Fruit fly (Drosophila melanogaster) whole organism, embryonic: ENCODE results near the gene CG2901.
A peak's percentile ranks its signal among the peaks of the same experiment; 100 is the strongest.

Experiments used
- Aef1 ChIP-seq: fragments of 200-800 bp; sonication (Bioruptor generic); IDR thresholded peaks from 3 replicates; pipeline ENCODE4 v1.3.6; 2022; ENCODE audit warnings: missing biosample characterization, missing genetic modification characterization
- CG12104 ChIP-seq: fragments of 200-800 bp; sonication (Bioruptor generic); optimal IDR thresholded peaks from 3 replicates; lab custom pipeline; 2016; ENCODE audit warnings: missing biosample characterization, missing genetic modification characterization
- CG12219 ChIP-seq: fragments of 200-800 bp; sonication (Bioruptor generic); optimal IDR thresholded peaks from 3 replicates; lab custom pipeline; 2018; ENCODE audit warnings: missing biosample characterization, mild to moderate bottlenecking, missing genetic modification characterization
- CG13424 ChIP-seq: fragments of 200-800 bp; sonication (Bioruptor generic); optimal IDR thresholded peaks from 2 replicates; lab custom pipeline; 2019; ENCODE audit warnings: missing biosample characterization, mild to moderate bottlenecking, missing genetic modification characterization, moderate library complexity
- CG13894 ChIP-seq: fragments of 200-800 bp; sonication (Bioruptor generic); optimal IDR thresholded peaks from 3 replicates; lab custom pipeline; 2018; ENCODE audit warnings: missing biosample characterization, mild to moderate bottlenecking, missing genetic modification characterization, moderate library complexity
- CG14441 ChIP-seq: fragments of 200-800 bp; sonication (Bioruptor generic); IDR thresholded peaks from 2 replicates; pipeline ENCODE4 v1.3.6; 2022; ENCODE audit warnings: missing biosample characterization, missing genetic modification characterization
- CG17186 ChIP-seq: fragments of 200-800 bp; sonication (Bioruptor generic); optimal IDR thresholded peaks from 3 replicates; lab custom pipeline; 2017; ENCODE audit warnings: missing biosample characterization, missing genetic modification reagents, missing genetic modification characterization
- CG17359 ChIP-seq: fragments of 200-800 bp; sonication (Bioruptor generic); optimal IDR thresholded peaks from 3 replicates; lab custom pipeline; 2018; ENCODE audit warnings: missing biosample characterization, mild to moderate bottlenecking, missing genetic modification characterization, moderate library complexity
- CG17912 ChIP-seq: fragments of 200-800 bp; sonication (Bioruptor generic); optimal IDR thresholded peaks from 2 replicates; lab custom pipeline; 2018; ENCODE audit warnings: missing biosample characterization, mild to moderate bottlenecking, missing genetic modification characterization
- CG1832 ChIP-seq: fragments of 200-800 bp; sonication (Bioruptor generic); optimal IDR thresholded peaks from 2 replicates; lab custom pipeline; 2017; ENCODE audit warnings: missing biosample characterization, mild to moderate bottlenecking, missing genetic modification characterization, inconsistent platforms
- CG18764 ChIP-seq: fragments of 200-800 bp; sonication (Bioruptor generic); optimal IDR thresholded peaks from 3 replicates; lab custom pipeline; 2016; ENCODE audit warnings: missing biosample characterization, missing genetic modification characterization
- CG2120 ChIP-seq: fragments of 200-800 bp; sonication (Bioruptor generic); optimal IDR thresholded peaks from 3 replicates; lab custom pipeline; 2016; ENCODE audit warnings: missing biosample characterization, missing genetic modification characterization
- CG30403 ChIP-seq: fragments of 200-800 bp; sonication (Bioruptor generic); optimal IDR thresholded peaks from 3 replicates; lab custom pipeline; 2016; ENCODE audit warnings: missing biosample characterization, missing genetic modification characterization
- CG31365 ChIP-seq: fragments of 200-800 bp; sonication (Bioruptor generic); optimal IDR thresholded peaks from 2 replicates; lab custom pipeline; 2018; ENCODE audit warnings: missing biosample characterization, mild to moderate bottlenecking, missing genetic modification characterization
- CG4328 ChIP-seq: fragments of 200-800 bp; sonication (Bioruptor generic); optimal IDR thresholded peaks from 3 replicates; lab custom pipeline; 2017; ENCODE audit warnings: missing biosample characterization, missing genetic modification reagents, missing genetic modification characterization
- CG5245 ChIP-seq: fragments of 200-800 bp; sonication (Bioruptor generic); optimal IDR thresholded peaks from 3 replicates; lab custom pipeline; 2016; ENCODE audit warnings: missing biosample characterization, missing genetic modification characterization
- CG7987 ChIP-seq: fragments of 200-800 bp; sonication (Bioruptor generic); optimal IDR thresholded peaks from 2 replicates; lab custom pipeline; 2018; ENCODE audit warnings: missing biosample characterization, mild to moderate bottlenecking, missing genetic modification characterization, moderate library complexity
- Dbx ChIP-seq: fragments of 200-800 bp; sonication (Bioruptor generic); IDR thresholded peaks from 3 replicates; pipeline ENCODE4 v1.3.6; 2022; ENCODE audit warnings: missing biosample characterization, missing genetic modification characterization
- Dp ChIP-seq: fragments of 200-800 bp; sonication (Bioruptor generic); optimal IDR thresholded peaks from 2 replicates; lab custom pipeline; 2018; ENCODE audit warnings: missing biosample characterization, mild to moderate bottlenecking, missing genetic modification characterization, moderate library complexity
- E2f2 ChIP-seq: fragments of 200-800 bp; sonication (Bioruptor generic); IDR thresholded peaks from 2 replicates; pipeline ENCODE4 v1.3.6; 2022; ENCODE audit warnings: missing biosample characterization, missing genetic modification characterization
- Ets65A ChIP-seq: fragments of 200-800 bp; sonication (Bioruptor generic); peaks from one replicate; lab custom pipeline; 2016; ENCODE audit warnings: missing biosample characterization, missing genetic modification characterization
- HHEX ChIP-seq: fragments of 200-800 bp; sonication (Bioruptor generic); optimal IDR thresholded peaks from 3 replicates; lab custom pipeline; 2017; ENCODE audit warnings: missing biosample characterization, mild to moderate bottlenecking, missing genetic modification characterization, missing genetic modification reagents
- Lhr ChIP-seq: fragments of 200-800 bp; sonication (Bioruptor generic); optimal IDR thresholded peaks from 3 replicates; lab custom pipeline; 2017; ENCODE audit warnings: mild to moderate bottlenecking, missing biosample characterization, missing genetic modification reagents, missing genetic modification characterization
- Lim3 ChIP-seq: fragments of 200-800 bp; sonication (Bioruptor generic); IDR thresholded peaks from 2 replicates; pipeline ENCODE4 v1.3.6; 2022; ENCODE audit warnings: missing biosample characterization, missing genetic modification characterization
- Meics ChIP-seq: fragments of 200-800 bp; sonication (Bioruptor generic); optimal IDR thresholded peaks from 2 replicates; lab custom pipeline; 2017; ENCODE audit warnings: missing biosample characterization, mild to moderate bottlenecking, missing genetic modification characterization
- Nf-YA ChIP-seq: fragments of 200-800 bp; sonication (Bioruptor generic); IDR thresholded peaks from 2 replicates; pipeline ENCODE4 v1.3.6; 2022; ENCODE audit warnings: missing biosample characterization, missing genetic modification characterization
- PHDP ChIP-seq: fragments of 200-800 bp; sonication (Bioruptor generic); optimal IDR thresholded peaks from 3 replicates; lab custom pipeline; 2018; ENCODE audit warnings: missing biosample characterization, mild to moderate bottlenecking, missing genetic modification characterization, moderate library complexity
- Sry-β ChIP-seq: fragments of 200-800 bp; sonication (Bioruptor generic); optimal IDR thresholded peaks from 2 replicates; lab custom pipeline; 2018; ENCODE audit warnings: missing biosample characterization, mild to moderate bottlenecking, missing genetic modification characterization, moderate library complexity
- Stat92E ChIP-seq, 3 experiments: fragments of >200 bp in 2 of 3; fragments of 200-800 bp in 1 of 3; sonication (Bioruptor generic) in 1 of 3; optimal IDR thresholded peaks; 2 replicates each; lab custom pipeline; 2017 to 2019; ENCODE audit warnings: missing biosample characterization in 3 of 3, missing genetic modification characterization in 3 of 3, mild to moderate bottlenecking in 1 of 3, moderate library complexity in 1 of 3
- Trl ChIP-seq, 3 experiments: fragments of >200 bp in 2 of 3; fragments of 200-800 bp in 1 of 3; sonication (Bioruptor generic) in 1 of 3; optimal IDR thresholded peaks; 2 replicates in 1 of 3; 3 replicates in 2 of 3; lab custom pipeline; 2016 to 2017; ENCODE audit warnings: missing biosample characterization in 1 of 3, missing genetic modification characterization in 1 of 3
- Xrp1 ChIP-seq: fragments of 200-800 bp; sonication (Bioruptor generic); IDR thresholded peaks from 2 replicates; pipeline ENCODE4 v1.3.6; 2022; ENCODE audit warnings: missing biosample characterization, missing genetic modification characterization
- amos ChIP-seq: fragments of 200-800 bp; sonication (Bioruptor generic); IDR thresholded peaks from 2 replicates; pipeline ENCODE4 v1.3.6; 2022; ENCODE audit warnings: missing biosample characterization, missing genetic modification characterization; ENCODE audit not compliant: partially characterized antibody
- aop ChIP-seq: fragments of 200-800 bp; sonication (Bioruptor generic); IDR thresholded peaks from 2 replicates; pipeline ENCODE4 v1.3.6; 2022; ENCODE audit warnings: missing biosample characterization, missing genetic modification characterization
- cad ChIP-seq: fragments of >200 bp; optimal IDR thresholded peaks from 2 replicates; lab custom pipeline; 2017; ENCODE audit warnings: missing biosample characterization, missing genetic modification characterization
- crp ChIP-seq, 2 experiments: fragments of 200-800 bp; sonication (Bioruptor generic); optimal IDR thresholded peaks; 2 replicates in 1 of 2; 3 replicates in 1 of 2; lab custom pipeline; 2017; ENCODE audit warnings: missing biosample characterization in 2 of 2, missing genetic modification characterization in 2 of 2, mild to moderate bottlenecking in 1 of 2, moderate library complexity in 1 of 2
- dmrt99B ChIP-seq: fragments of 200-800 bp; sonication (Bioruptor generic); optimal IDR thresholded peaks from 2 replicates; lab custom pipeline; 2018; ENCODE audit warnings: missing biosample characterization, mild to moderate bottlenecking, missing genetic modification characterization, moderate library complexity
- ewg ChIP-seq: fragments of 200-800 bp; sonication (Bioruptor generic); optimal IDR thresholded peaks from 3 replicates; lab custom pipeline; 2017; ENCODE audit warnings: mild to moderate bottlenecking, missing biosample characterization, missing genetic modification reagents, missing genetic modification characterization
- exex ChIP-seq: fragments of 200-800 bp; sonication (Bioruptor generic); optimal IDR thresholded peaks from 4 replicates; lab custom pipeline; 2018; ENCODE audit warnings: missing biosample characterization, mild to moderate bottlenecking, missing genetic modification characterization, moderate library complexity
- inv ChIP-seq: fragments of 200-800 bp; sonication (Bioruptor generic); IDR thresholded peaks from 2 replicates; pipeline ENCODE4 v1.3.6; 2022; ENCODE audit warnings: missing biosample characterization, missing genetic modification characterization; ENCODE audit not compliant: partially characterized antibody
- knrl ChIP-seq: fragments of 200-800 bp; sonication (Bioruptor generic); IDR thresholded peaks from 3 replicates; pipeline ENCODE4 v1.3.6; 2022; ENCODE audit warnings: missing biosample characterization, missing genetic modification characterization; ENCODE audit not compliant: partially characterized antibody
- mirr ChIP-seq: fragments of 200-800 bp; sonication (Bioruptor generic); optimal IDR thresholded peaks from 3 replicates; lab custom pipeline; 2018; ENCODE audit warnings: missing biosample characterization, mild to moderate bottlenecking, missing genetic modification characterization
- nau ChIP-seq: fragments of 200-800 bp; sonication (Bioruptor generic); optimal IDR thresholded peaks from 3 replicates; lab custom pipeline; 2017; ENCODE audit warnings: missing biosample characterization, mild to moderate bottlenecking, missing genetic modification characterization, missing genetic modification reagents
- nom ChIP-seq: fragments of 200-800 bp; sonication (Bioruptor generic); optimal IDR thresholded peaks from 2 replicates; lab custom pipeline; 2017; ENCODE audit warnings: missing biosample characterization, missing genetic modification characterization, mild to moderate bottlenecking, moderate library complexity, missing genetic modification reagents
- prd ChIP-seq, 3 experiments: fragments of >200 bp in 2 of 3; fragments of 200-800 bp in 1 of 3; sonication (Bioruptor generic) in 1 of 3; optimal IDR thresholded peaks in 2 of 3; IDR thresholded peaks in 1 of 3; 2 replicates in 2 of 3; 3 replicates in 1 of 3; pipeline versions ENCODE4 v1.3.6 to Lab custom; 2017 to 2022; ENCODE audit warnings: missing biosample characterization in 1 of 3, missing genetic modification characterization in 1 of 3
- shn ChIP-seq: fragments of 200-800 bp; sonication (Bioruptor generic); optimal IDR thresholded peaks from 3 replicates; lab custom pipeline; 2016; ENCODE audit warnings: missing biosample characterization, missing genetic modification characterization
- sqz ChIP-seq: fragments of 200-800 bp; sonication (Bioruptor generic); optimal IDR thresholded peaks from 3 replicates; lab custom pipeline; 2018; ENCODE audit warnings: missing biosample characterization, mild to moderate bottlenecking, missing genetic modification characterization
- tna ChIP-seq: fragments of 200-800 bp; sonication (Bioruptor generic); IDR thresholded peaks from 2 replicates; pipeline ENCODE4 v1.3.6; 2022; ENCODE audit warnings: missing biosample characterization, missing genetic modification characterization; ENCODE audit not compliant: partially characterized antibody
- trh ChIP-seq: fragments of 200-800 bp; sonication (Bioruptor generic); optimal IDR thresholded peaks from 2 replicates; lab custom pipeline; 2016; ENCODE audit warnings: missing biosample characterization, missing genetic modification characterization

Gene CG2901

dm6 chrX:3780884-3781283, 47.1 kb upstream of the CG2901 start (continued):
- TF ChIP-seq CG12104 (GFP tag; lab: Kevin White, UChicago) = no peak
- TF ChIP-seq CG13894 (tag; lab: Kevin White, UChicago) = peak; percentile 16
- peak; percentile 21 for TF ChIP-seq mirr (GFP tag; lab: Kevin White, UChicago)
- TF ChIP-seq tna (GFP tag; lab: Robert Waterston, UW) = no peak
- no peak for TF ChIP-seq CG12219
- TF ChIP-seq E2f2 = peak; percentile 36; the same call in 1 of the 2 replicates
- TF ChIP-seq amos (GFP tag; lab: Robert Waterston, UW) = peak; percentile 22; the same call in 1 of the 2 replicates
- no peak for TF ChIP-seq Aef1
- peak; percentile 93 for TF ChIP-seq CG1832 (GFP tag; lab: Kevin White, UChicago)
- TF ChIP-seq Meics (GFP tag; lab: Kevin White, UChicago) = no peak
- TF ChIP-seq CG4328 (GFP tag; lab: Kevin White, UChicago) = no peak
- TF ChIP-seq CG17186 = peak; percentile 36
- no peak for TF ChIP-seq Lim3 (GFP tag; lab: Robert Waterston, UW)
- no peak for TF ChIP-seq trh (GFP tag; lab: Kevin White, UChicago)
- no peak for TF ChIP-seq aop (GFP tag; lab: Robert Waterston, UW)
- TF ChIP-seq dmrt99B (tag; lab: Kevin White, UChicago) = peak; percentile 1
- TF ChIP-seq ewg (GFP tag; lab: Kevin White, UChicago) = peak; percentile 26
- peak; percentile 36 for TF ChIP-seq HHEX (GFP tag; lab: Kevin White, UChicago)
- peak; percentile 55 to 57 for TF ChIP-seq Trl (optimal IDR thresholded peaks at IDR 0.05; lab: Kevin White, UChicago)
- TF ChIP-seq Trl (GFP tag; optimal IDR thresholded peaks at IDR 0.05; lab: Kevin White, UChicago) = peak; percentile 75
- no peak for TF ChIP-seq knrl (GFP tag; lab: Robert Waterston, UW)
- no peak for TF ChIP-seq prd (optimal IDR thresholded peaks at IDR 0.05; lab: Kevin White, UChicago)
- no peak for TF ChIP-seq prd (GFP tag; IDR thresholded peaks at IDR 0.05; lab: Robert Waterston, UW)
- no peak for TF ChIP-seq CG14441 (GFP tag; lab: Robert Waterston, UW)
- TF ChIP-seq Stat92E (GFP tag; optimal IDR thresholded peaks at IDR 0.05; lab: Kevin White, UChicago) = peak in 1 of 3 experiments; percentile 26
- TF ChIP-seq CG17912 (GFP tag; lab: Kevin White, UChicago) = no peak
- TF ChIP-seq CG5245 = no peak
- TF ChIP-seq CG31365 (tag; lab: Kevin White, UChicago) = no peak
- no peak for TF ChIP-seq PHDP
- no peak for TF ChIP-seq Dp (GFP tag; lab: Kevin White, UChicago)
- TF ChIP-seq Nf-YA = no peak
- peak; percentile 38 for TF ChIP-seq CG7987 (GFP tag; lab: Kevin White, UChicago)
- TF ChIP-seq exex (tag; lab: Kevin White, UChicago) = no peak
- TF ChIP-seq inv (GFP tag; lab: Robert Waterston, UW) = no peak
- TF ChIP-seq nom (GFP tag; lab: Kevin White, UChicago) = peak; percentile 28
- no peak; the same call in 1 of the 2 replicates for TF ChIP-seq Xrp1 (GFP tag; lab: Robert Waterston, UW)
- TF ChIP-seq Dbx (GFP tag; lab: Robert Waterston, UW) = peak; percentile 23; the same call in 1 of the 3 replicates
- TF ChIP-seq Lhr (GFP tag; lab: Kevin White, UChicago) = peak; percentile 48
- peak in 1 of 2 experiments; percentile 22 for TF ChIP-seq crp (GFP tag; optimal IDR thresholded peaks at IDR 0.05; lab: Kevin White, UChicago)
- TF ChIP-seq CG18764 = peak; percentile 0
- TF ChIP-seq CG30403 = no peak
- peak; percentile 41 for TF ChIP-seq CG2120 (GFP tag; lab: Kevin White, UChicago)
- TF ChIP-seq cad = no peak
- TF ChIP-seq CG17359 (tag; lab: Kevin White, UChicago) = peak; percentile 9
- TF ChIP-seq shn (GFP tag; lab: Kevin White, UChicago) = peak; percentile 8
- TF ChIP-seq Ets65A (GFP tag; lab: Kevin White, UChicago) = peak; percentile 62
- TF ChIP-seq CG13424 (tag; lab: Kevin White, UChicago) = no peak
- no peak for TF ChIP-seq sqz (GFP tag; lab: Kevin White, UChicago)
- no peak for TF ChIP-seq nau (GFP tag; lab: Kevin White, UChicago)
- peak; percentile 58 for TF ChIP-seq Sry-β
